Worm (Caenorhabditis elegans): ENCODE measurements around the gene apc-17.

- TF ChIP-seq egl-27 (tag; optimal IDR thresholded peaks at IDR 0.05) (no peak), ztf-11 (tag; optimal IDR thresholded peaks at IDR 0.05) (no peak), nhr-28 (tag; optimal IDR thresholded peaks at IDR 0.05) (no peak), nhr-12 (tag; optimal IDR thresholded peaks at IDR 0.05) (no peak), zag-1 (tag; optimal IDR thresholded peaks at IDR 0.05) (no peak), elt-3 (tag; optimal IDR thresholded peaks at IDR 0.05) (no peak), ces-1 (GFP tag; optimal IDR thresholded peaks at IDR 0.05) (no peak), nhr-77 (tag; optimal IDR thresholded peaks at IDR 0.05) (no peak), skn-1 (tag; optimal IDR thresholded peaks at IDR 0.05) (no peak), blmp-1 (tag; optimal IDR thresholded peaks at IDR 0.05) (no peak)
These were observed at the start of gene apc-17 for ce11 chrII:11107828-11108227.

Data from whole organism, L1 larva.